Worm (Caenorhabditis elegans): Measurements from ENCODE around the gene atat-2.

- TF ChIP-seq med-1 (GFP tag; optimal IDR thresholded peaks at IDR 0.05; ENCODE audit: insufficient read depth) (no peak), flt-1 (GFP tag; IDR thresholded peaks at IDR 0.05) (peak; percentile 43; the same call in 1 of the 2 replicates), tab-1 (GFP tag; IDR thresholded peaks at IDR 0.05) (no peak), cog-1 (tag; optimal IDR thresholded peaks at IDR 0.05) (peak; percentile 83), klf-2 (GFP tag; conservative IDR thresholded peaks at IDR 0.05) (no peak), T22C8.4 (GFP tag; IDR thresholded peaks at IDR 0.05) (no peak), ref-1 (GFP tag; conservative IDR thresholded peaks at IDR 0.05) (no peak), ztf-29 (GFP tag; IDR thresholded peaks at IDR 0.05) (no peak)
Measured at ce11 chrX:5818176-5818575, 30.7 kb upstream of the atat-2 start.
